Worm (Caenorhabditis elegans): ENCODE results near the gene tpan-1.

DNA sequence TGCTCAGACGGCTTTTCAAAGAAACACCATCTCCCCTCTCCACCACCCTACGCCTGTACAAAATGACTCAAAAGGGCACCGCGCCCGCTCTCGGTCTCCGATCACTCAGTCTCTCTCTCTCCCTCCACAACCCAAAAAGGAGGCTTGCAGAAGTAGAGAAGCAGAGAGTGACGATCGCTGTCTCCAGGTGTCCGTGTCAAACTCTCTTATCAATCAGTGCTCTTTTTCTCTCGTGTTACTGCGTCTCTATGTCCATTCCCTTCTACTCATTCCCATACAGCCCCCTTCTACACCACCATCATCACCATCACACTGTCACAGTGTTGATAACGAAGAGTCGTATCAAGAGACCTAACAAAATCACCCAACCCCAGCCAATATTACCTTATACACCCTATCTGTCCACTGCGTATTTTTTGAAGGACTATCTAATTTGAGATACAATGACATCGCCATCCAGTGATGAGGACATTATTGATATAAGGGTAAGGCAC, 36.6 kb upstream of the tpan-1 start, which contains the start of gene pha-4:
- no peak for TF ChIP-seq unc-62 (GFP tag; optimal IDR thresholded peaks at IDR 0.05)
- TF ChIP-seq nhr-21 (tag; optimal IDR thresholded peaks at IDR 0.05): no peak
- TF ChIP-seq nhr-25 (tag; optimal IDR thresholded peaks at IDR 0.05): no peak
- no peak for TF ChIP-seq ceh-16 (tag; optimal IDR thresholded peaks at IDR 0.05)
- TF ChIP-seq lin-13 (GFP tag; optimal IDR thresholded peaks at IDR 0.05): no peak
- TF ChIP-seq mab-5 (tag; optimal IDR thresholded peaks at IDR 0.05): no peak
- no peak for TF ChIP-seq mdl-1 (tag; optimal IDR thresholded peaks at IDR 0.05)
- TF ChIP-seq nhr-6 (tag; optimal IDR thresholded peaks at IDR 0.05): no peak
- TF ChIP-seq lsy-2 (tag; optimal IDR thresholded peaks at IDR 0.05): no peak
- no peak for TF ChIP-seq elt-3 (tag; optimal IDR thresholded peaks at IDR 0.05)

Measured in whole organism, L2 larva.